Worm (Caenorhabditis elegans): ENCODE measurements around the gene oac-3.

DNA sequence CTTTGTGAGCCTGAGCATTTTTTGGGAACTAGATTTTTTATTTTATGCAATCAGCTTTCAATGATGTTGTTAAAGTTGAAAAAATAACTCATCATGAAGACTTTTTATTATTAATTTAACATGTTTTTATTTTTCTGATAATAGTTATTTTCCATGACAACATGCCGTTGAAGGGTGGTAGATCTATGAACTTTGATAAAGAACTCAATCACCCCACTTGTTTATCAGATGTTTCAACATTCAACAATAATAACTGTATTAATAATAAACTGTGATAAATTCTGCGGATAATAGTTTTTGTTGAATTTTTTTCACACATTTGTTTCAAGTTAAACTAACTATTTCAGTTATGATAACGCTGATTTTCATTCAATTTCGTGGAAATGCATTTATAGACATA, 7.8 kb upstream of the oac-3 start:
- no peak for TF ChIP-seq nhr-76 (tag; optimal IDR thresholded peaks at IDR 0.05)
- TF ChIP-seq ztf-11 (tag; optimal IDR thresholded peaks at IDR 0.05): no peak
- no peak for TF ChIP-seq nhr-11 (tag; optimal IDR thresholded peaks at IDR 0.05)
- no peak for TF ChIP-seq sea-2 (GFP tag; optimal IDR thresholded peaks at IDR 0.05)

Measured in whole organism, L3 larva.